Fruit fly (Drosophila melanogaster) whole organism, embryonic: ENCODE results near the gene CG4461.

Experiments used
- Atf6 ChIP-seq: fragments of 200-800 bp; sonication (Bioruptor generic); IDR thresholded peaks from 2 replicates; pipeline ENCODE4 v1.3.6; 2022; ENCODE audit warnings: missing biosample characterization, missing genetic modification characterization
- CG10565 ChIP-seq: fragments of 200-800 bp; sonication (Bioruptor generic); optimal IDR thresholded peaks from 3 replicates; lab custom pipeline; 2016; ENCODE audit warnings: missing biosample characterization, mild to moderate bottlenecking, missing genetic modification characterization
- CG15514 ChIP-seq: fragments of 200-800 bp; sonication (Bioruptor generic); optimal IDR thresholded peaks from 3 replicates; lab custom pipeline; 2017; ENCODE audit warnings: missing biosample characterization, missing genetic modification characterization, mild to moderate bottlenecking, moderate library complexity, missing genetic modification reagents
- CG17186 ChIP-seq: fragments of 200-800 bp; sonication (Bioruptor generic); optimal IDR thresholded peaks from 3 replicates; lab custom pipeline; 2017; ENCODE audit warnings: missing biosample characterization, missing genetic modification reagents, missing genetic modification characterization
- CG17328 ChIP-seq: fragments of 200-800 bp; sonication (Bioruptor generic); IDR thresholded peaks from 2 replicates; pipeline ENCODE4 v1.3.6; 2022; ENCODE audit warnings: missing biosample characterization, missing genetic modification characterization
- CG17359 ChIP-seq: fragments of 200-800 bp; sonication (Bioruptor generic); optimal IDR thresholded peaks from 3 replicates; lab custom pipeline; 2018; ENCODE audit warnings: missing biosample characterization, mild to moderate bottlenecking, missing genetic modification characterization, moderate library complexity
- CG17612 ChIP-seq: fragments of 200-800 bp; sonication (Bioruptor generic); IDR thresholded peaks from 2 replicates; pipeline ENCODE4 v1.3.6; 2022; ENCODE audit warnings: missing biosample characterization, missing genetic modification characterization
- CG18011 ChIP-seq: fragments of 200-800 bp; sonication (Bioruptor generic); optimal IDR thresholded peaks from 2 replicates; lab custom pipeline; 2017; ENCODE audit warnings: missing biosample characterization, missing genetic modification characterization, mild to moderate bottlenecking, moderate library complexity, missing genotype
- CG18262 ChIP-seq: fragments of 200-800 bp; optimal IDR thresholded peaks from 3 replicates; lab custom pipeline; 2019; ENCODE audit warnings: missing biosample characterization, mild to moderate bottlenecking, missing genetic modification characterization, moderate library complexity
- CG1832 ChIP-seq: fragments of 200-800 bp; sonication (Bioruptor generic); optimal IDR thresholded peaks from 2 replicates; lab custom pipeline; 2017; ENCODE audit warnings: missing biosample characterization, mild to moderate bottlenecking, missing genetic modification characterization, inconsistent platforms
- CG2199 ChIP-seq: fragments of 200-800 bp; sonication (Bioruptor generic); IDR thresholded peaks from 3 replicates; pipeline ENCODE4 v1.3.6; 2022; ENCODE audit warnings: missing biosample characterization, missing genetic modification characterization
- CG33213 ChIP-seq: fragments of 200-800 bp; sonication (Bioruptor generic); optimal IDR thresholded peaks from 3 replicates; lab custom pipeline; 2016; ENCODE audit warnings: missing biosample characterization, missing genetic modification characterization
- CG34224 ChIP-seq: fragments of 200-800 bp; sonication (Bioruptor generic); IDR thresholded peaks from 3 replicates; pipeline ENCODE4 v1.3.6; 2022; ENCODE audit warnings: missing biosample characterization, missing genetic modification characterization; ENCODE audit not compliant: partially characterized antibody
- CG43689 ChIP-seq: fragments of 200-800 bp; sonication (Bioruptor generic); IDR thresholded peaks from 2 replicates; pipeline ENCODE4 v1.3.6; 2022; ENCODE audit warnings: missing biosample characterization, missing genetic modification characterization
- CG4820 ChIP-seq: fragments of 200-800 bp; sonication (Bioruptor generic); optimal IDR thresholded peaks from 3 replicates; lab custom pipeline; 2016; ENCODE audit warnings: missing biosample characterization, missing genetic modification characterization
- CG6654 ChIP-seq: fragments of 200-800 bp; sonication (Bioruptor generic); optimal IDR thresholded peaks from 2 replicates; lab custom pipeline; 2017; ENCODE audit warnings: missing biosample characterization, mild to moderate bottlenecking, missing genetic modification characterization
- CG6813 ChIP-seq: fragments of 200-800 bp; sonication (Bioruptor generic); optimal IDR thresholded peaks from 2 replicates; lab custom pipeline; 2017; ENCODE audit warnings: missing biosample characterization, missing genetic modification characterization, mild to moderate bottlenecking, moderate library complexity, missing genetic modification reagents
- CG7271 ChIP-seq: fragments of 200-800 bp; sonication (Bioruptor generic); optimal IDR thresholded peaks from 2 replicates; lab custom pipeline; 2018; ENCODE audit warnings: missing biosample characterization, mild to moderate bottlenecking, missing genetic modification characterization, moderate library complexity
- CG8281 ChIP-seq: fragments of 200-800 bp; sonication (Bioruptor generic); optimal IDR thresholded peaks from 2 replicates; lab custom pipeline; 2018; ENCODE audit warnings: missing biosample characterization, mild to moderate bottlenecking, missing genetic modification characterization, moderate library complexity
- CG8765 ChIP-seq: fragments of 200-800 bp; sonication (Bioruptor generic); IDR thresholded peaks from 2 replicates; pipeline ENCODE4 v1.3.6; 2022; ENCODE audit warnings: missing biosample characterization, missing genetic modification characterization
- D19B ChIP-seq: fragments of 200-800 bp; sonication (Bioruptor generic); optimal IDR thresholded peaks from 2 replicates; lab custom pipeline; 2017; ENCODE audit warnings: missing biosample characterization, mild to moderate bottlenecking, missing genetic modification characterization
- Dbx ChIP-seq: fragments of 200-800 bp; sonication (Bioruptor generic); IDR thresholded peaks from 3 replicates; pipeline ENCODE4 v1.3.6; 2022; ENCODE audit warnings: missing biosample characterization, missing genetic modification characterization
- GATAe ChIP-seq: fragments of 200-800 bp; sonication (Bioruptor generic); conservative IDR thresholded peaks from 2 replicates; pipeline ENCODE4 v1.3.6; 2022; ENCODE audit warnings: missing biosample characterization, missing genetic modification characterization
- Med ChIP-seq: fragments of 200-800 bp; sonication (Bioruptor generic); peaks from one replicate; lab custom pipeline; 2016; ENCODE audit warnings: missing biosample characterization, missing genetic modification characterization, mild to moderate bottlenecking, inconsistent platforms, moderate library complexity
- NK7.1 ChIP-seq: fragments of 200-800 bp; sonication (Bioruptor generic); optimal IDR thresholded peaks from 3 replicates; lab custom pipeline; 2016; ENCODE audit warnings: missing biosample characterization, missing genetic modification characterization
- Nf-YC ChIP-seq: fragments of 200-800 bp; optimal IDR thresholded peaks from 3 replicates; lab custom pipeline; 2019; ENCODE audit warnings: missing biosample characterization, mild to moderate bottlenecking, missing genetic modification characterization, moderate library complexity
- NfI ChIP-seq: fragments of 200-800 bp; sonication (Bioruptor generic); optimal IDR thresholded peaks from 3 replicates; lab custom pipeline; 2018; ENCODE audit warnings: missing biosample characterization, mild to moderate bottlenecking, missing genetic modification characterization, moderate library complexity
- Oaz ChIP-seq: fragments of 200-800 bp; sonication (Bioruptor generic); IDR thresholded peaks from 2 replicates; pipeline ENCODE4 v1.3.6; 2022; ENCODE audit warnings: missing biosample characterization, missing genetic modification characterization
- PHDP ChIP-seq: fragments of 200-800 bp; sonication (Bioruptor generic); optimal IDR thresholded peaks from 3 replicates; lab custom pipeline; 2018; ENCODE audit warnings: missing biosample characterization, mild to moderate bottlenecking, missing genetic modification characterization, moderate library complexity
- Six4 ChIP-seq: fragments of 200-800 bp; sonication (Bioruptor generic); optimal IDR thresholded peaks from 2 replicates; lab custom pipeline; 2016; ENCODE audit warnings: missing biosample characterization, missing genetic modification characterization
- ac ChIP-seq: fragments of 200-800 bp; sonication (Bioruptor generic); optimal IDR thresholded peaks from 3 replicates; lab custom pipeline; 2017; ENCODE audit warnings: missing biosample characterization, mild to moderate bottlenecking, missing genetic modification characterization
- amos ChIP-seq: fragments of 200-800 bp; sonication (Bioruptor generic); IDR thresholded peaks from 2 replicates; pipeline ENCODE4 v1.3.6; 2022; ENCODE audit warnings: missing biosample characterization, missing genetic modification characterization; ENCODE audit not compliant: partially characterized antibody
- cas ChIP-seq: fragments of 200-800 bp; sonication (Bioruptor generic); IDR thresholded peaks from 2 replicates; pipeline ENCODE4 v1.3.6; 2022; ENCODE audit warnings: missing biosample characterization, missing genetic modification characterization
- crol ChIP-seq: fragments of 200-800 bp; sonication (Bioruptor generic); IDR thresholded peaks from 2 replicates; pipeline ENCODE4 v1.3.6; 2022; ENCODE audit warnings: missing biosample characterization, missing genetic modification characterization
- dm ChIP-seq: fragments of 200-800 bp; sonication (Bioruptor generic); optimal IDR thresholded peaks from 3 replicates; lab custom pipeline; 2016; ENCODE audit warnings: missing biosample characterization, missing genetic modification characterization
- ems ChIP-seq: fragments of 200-800 bp; sonication (Bioruptor generic); optimal IDR thresholded peaks from 3 replicates; lab custom pipeline; 2016; ENCODE audit warnings: missing biosample characterization, missing genetic modification characterization
- exex ChIP-seq: fragments of 200-800 bp; sonication (Bioruptor generic); optimal IDR thresholded peaks from 4 replicates; lab custom pipeline; 2018; ENCODE audit warnings: missing biosample characterization, mild to moderate bottlenecking, missing genetic modification characterization, moderate library complexity
- gsb-n ChIP-seq: fragments of 200-800 bp; sonication (Bioruptor generic); optimal IDR thresholded peaks from 3 replicates; lab custom pipeline; 2018; ENCODE audit warnings: missing biosample characterization, mild to moderate bottlenecking, missing genetic modification characterization
- gt ChIP-seq: fragments of 200-800 bp; sonication (Bioruptor generic); IDR thresholded peaks from 2 replicates; pipeline ENCODE4 v1.3.6; 2022; ENCODE audit warnings: missing biosample characterization, missing genetic modification characterization
- h ChIP-seq: fragments of >200 bp; optimal IDR thresholded peaks from 2 replicates; lab custom pipeline; 2017
- ham ChIP-seq: fragments of 200-800 bp; sonication (Bioruptor generic); IDR thresholded peaks from 2 replicates; pipeline ENCODE4 v1.3.6; 2022; ENCODE audit warnings: missing biosample characterization, missing genetic modification characterization
- nau ChIP-seq: fragments of 200-800 bp; sonication (Bioruptor generic); optimal IDR thresholded peaks from 3 replicates; lab custom pipeline; 2017; ENCODE audit warnings: missing biosample characterization, mild to moderate bottlenecking, missing genetic modification characterization, missing genetic modification reagents
- schlank ChIP-seq: fragments of 200-800 bp; sonication (Bioruptor generic); optimal IDR thresholded peaks from 2 replicates; lab custom pipeline; 2018; ENCODE audit warnings: missing biosample characterization, mild to moderate bottlenecking, missing genetic modification characterization
- sens-2 ChIP-seq: fragments of 200-800 bp; sonication (Bioruptor generic); IDR thresholded peaks from 2 replicates; pipeline ENCODE4 v1.3.6; 2022; ENCODE audit warnings: missing biosample characterization, missing genetic modification characterization
- sob ChIP-seq: fragments of 200-800 bp; sonication (Bioruptor generic); IDR thresholded peaks from 2 replicates; pipeline ENCODE4 v1.3.6; 2022; ENCODE audit warnings: missing biosample characterization, missing genetic modification characterization
- ssp ChIP-seq: fragments of 200-800 bp; sonication (Bioruptor generic); IDR thresholded peaks from 2 replicates; pipeline ENCODE4 v1.3.6; 2022; ENCODE audit warnings: missing biosample characterization, missing genetic modification characterization
- sug ChIP-seq: fragments of 200-800 bp; optimal IDR thresholded peaks from 2 replicates; lab custom pipeline; 2019; ENCODE audit warnings: missing biosample characterization, mild to moderate bottlenecking, missing genetic modification characterization, moderate library complexity
- tin ChIP-seq: fragments of 200-800 bp; sonication (Bioruptor generic); optimal IDR thresholded peaks from 3 replicates; lab custom pipeline; 2016; ENCODE audit warnings: missing biosample characterization, missing genetic modification characterization
- tio ChIP-seq: fragments of 200-800 bp; sonication (Bioruptor generic); optimal IDR thresholded peaks from 2 replicates; lab custom pipeline; 2017; ENCODE audit warnings: missing biosample characterization, missing genetic modification characterization, inconsistent platforms
- trh ChIP-seq: fragments of 200-800 bp; sonication (Bioruptor generic); optimal IDR thresholded peaks from 2 replicates; lab custom pipeline; 2016; ENCODE audit warnings: missing biosample characterization, missing genetic modification characterization
- tx ChIP-seq: fragments of 200-800 bp; sonication (Bioruptor generic); optimal IDR thresholded peaks from 2 replicates; lab custom pipeline; 2016; ENCODE audit warnings: missing biosample characterization, missing genetic modification characterization

CG4461 gene

dm6 chr3L:9373374-9374004, 1.7 kb upstream of the CG4461 start (continued):
- no peak for TF ChIP-seq tx (GFP tag; lab: Kevin White, UChicago)
- peak; percentile 31; the same call in 1 of the 2 replicates for TF ChIP-seq ssp (GFP tag; lab: Robert Waterston, UW)
- TF ChIP-seq sens-2 (GFP tag; lab: Robert Waterston, UW) = peak; percentile 73
- peak; percentile 43 for TF ChIP-seq tin (GFP tag; lab: Kevin White, UChicago)
- peak; percentile 62 for TF ChIP-seq Atf6 (GFP tag; lab: Robert Waterston, UW)
- peak; percentile 56 for TF ChIP-seq nau (GFP tag; lab: Kevin White, UChicago)
- TF ChIP-seq CG17612 = 0 out of 2 replicates have a peak, but pooled peaks have one; percentile 24
- no peak for TF ChIP-seq Nf-YC (tag; lab: Kevin White, UChicago)
- TF ChIP-seq exex (tag; lab: Kevin White, UChicago) = no peak
- no peak; the same call in 1 of the 2 replicates for TF ChIP-seq cas (GFP tag; lab: Robert Waterston, UW)
- no peak for TF ChIP-seq ac (GFP tag; lab: Kevin White, UChicago)
- TF ChIP-seq CG8765 (GFP tag; lab: Robert Waterston, UW) = no peak
- TF ChIP-seq CG17328 (GFP tag; lab: Robert Waterston, UW) = peak; percentile 81
- no peak for TF ChIP-seq tio (GFP tag; lab: Kevin White, UChicago)
- peak; percentile 13 for TF ChIP-seq CG7271
- no peak for TF ChIP-seq CG2199 (GFP tag; lab: Robert Waterston, UW)
- peak; percentile 73 for TF ChIP-seq PHDP
- TF ChIP-seq CG18011 = peak; percentile 47
- no peak for TF ChIP-seq dm (GFP tag; lab: Kevin White, UChicago)
- no peak for TF ChIP-seq ham (GFP tag; lab: Robert Waterston, UW)
- TF ChIP-seq CG34224 = peak; percentile 53; the same call in 1 of the 3 replicates
- no peak for TF ChIP-seq amos (GFP tag; lab: Robert Waterston, UW)
- peak; percentile 43 for TF ChIP-seq Six4 (GFP tag; lab: Kevin White, UChicago)
- TF ChIP-seq Oaz (GFP tag; lab: Robert Waterston, UW) = peak; percentile 55
- peak; percentile 65 for TF ChIP-seq CG18262 (tag; lab: Kevin White, UChicago)
- TF ChIP-seq CG15514 (GFP tag; lab: Kevin White, UChicago) = peak; percentile 56
- peak; percentile 26 for TF ChIP-seq gsb-n (tag; lab: Kevin White, UChicago)
- no peak; the same call in 1 of the 2 replicates for TF ChIP-seq GATAe (GFP tag; lab: Robert Waterston, UW)
- TF ChIP-seq trh = peak; percentile 14
- TF ChIP-seq CG33213 (GFP tag; lab: Kevin White, UChicago) = no peak
- peak; percentile 85 for TF ChIP-seq sob (GFP tag; lab: Robert Waterston, UW)
- peak; percentile 82 for TF ChIP-seq CG17359 (tag; lab: Kevin White, UChicago)
- TF ChIP-seq ems = no peak
- TF ChIP-seq CG43689 (GFP tag; lab: Robert Waterston, UW) = no peak
- peak; percentile 29 for TF ChIP-seq D19B (GFP tag; lab: Kevin White, UChicago)
- TF ChIP-seq NfI = peak; percentile 67
- peak; percentile 59 for TF ChIP-seq CG4820
- no peak for TF ChIP-seq crol (GFP tag; lab: Robert Waterston, UW)
- TF ChIP-seq CG6813 (GFP tag; lab: Kevin White, UChicago) = peak; percentile 75
- peak; percentile 78 for TF ChIP-seq Med (GFP tag; lab: Kevin White, UChicago)
- no peak for TF ChIP-seq CG1832
- no peak for TF ChIP-seq NK7.1 (GFP tag; lab: Kevin White, UChicago)
- TF ChIP-seq h (lab: Kevin White, UChicago) = no peak
- TF ChIP-seq Dbx (GFP tag; lab: Robert Waterston, UW) = peak; percentile 67; the same call in 2 of the 3 replicates
- TF ChIP-seq gt (GFP tag; lab: Robert Waterston, UW) = no peak
- no peak for TF ChIP-seq CG10565 (GFP tag; lab: Kevin White, UChicago)
- peak; percentile 9 for TF ChIP-seq CG8281 (tag; lab: Kevin White, UChicago)
- TF ChIP-seq schlank (tag; lab: Kevin White, UChicago) = no peak
- TF ChIP-seq sug = no peak
- TF ChIP-seq CG6654 (GFP tag; lab: Kevin White, UChicago) = no peak
- TF ChIP-seq CG17186 (GFP tag; lab: Kevin White, UChicago) = no peak
